Worm (Caenorhabditis elegans): ENCODE results near the gene srx-46.

srx-46 gene

ce11 chrV:9318046-9318445 is 35.0 kb upstream of the srx-46 start, which contains the start of gene kvs-3 (continued):
- TF ChIP-seq nhr-71 (tag; optimal IDR thresholded peaks at IDR 0.05) = peak; percentile 59
- TF ChIP-seq nhr-11 (tag; optimal IDR thresholded peaks at IDR 0.05) = no peak
- TF ChIP-seq C16A3.4 (tag; optimal IDR thresholded peaks at IDR 0.05) = peak; percentile 33
- TF ChIP-seq fkh-8 (tag; optimal IDR thresholded peaks at IDR 0.05) = no peak
- no peak for TF ChIP-seq lir-3 (tag; optimal IDR thresholded peaks at IDR 0.05; ENCODE audit: poor library complexity)
- TF ChIP-seq pqm-1 (tag; optimal IDR thresholded peaks at IDR 0.05) = no peak
- no peak for TF ChIP-seq lin-13 (GFP tag; optimal IDR thresholded peaks at IDR 0.05)
- peak in 1 of 2 experiments; percentile 29 for TF ChIP-seq ztf-11 (tag; optimal IDR thresholded peaks at IDR 0.05)
- no peak for TF ChIP-seq nhr-12 (tag; optimal IDR thresholded peaks at IDR 0.05)
- no peak for TF ChIP-seq fkh-10 (GFP tag; optimal IDR thresholded peaks at IDR 0.05)
- TF ChIP-seq nhr-47 (tag; optimal IDR thresholded peaks at IDR 0.05) = peak; percentile 55
- TF ChIP-seq pag-3 (tag; optimal IDR thresholded peaks at IDR 0.05; ENCODE audit: borderline replicate concordance, insufficient read depth) = no peak
- TF ChIP-seq mef-2 (tag; optimal IDR thresholded peaks at IDR 0.05) = no peak
- TF ChIP-seq zip-4 (GFP tag; optimal IDR thresholded peaks at IDR 0.05) = no peak
- TF ChIP-seq C04F5.9 (tag; optimal IDR thresholded peaks at IDR 0.05) = no peak
- TF ChIP-seq ceh-63 (GFP tag; optimal IDR thresholded peaks at IDR 0.05) = no peak
- TF ChIP-seq nhr-76 (tag; optimal IDR thresholded peaks at IDR 0.05) = peak; percentile 1
- peak in 1 of 2 experiments; percentile 63 for TF ChIP-seq lin-35 (GFP tag; optimal IDR thresholded peaks at IDR 0.05)
- peak; percentile 30 for TF ChIP-seq swsn-7 (tag; optimal IDR thresholded peaks at IDR 0.05)
- TF ChIP-seq ceh-88 (GFP tag; IDR thresholded peaks at IDR 0.05) = no peak
- peak; percentile 54 for TF ChIP-seq snu-23 (GFP tag; optimal IDR thresholded peaks at IDR 0.05)
- no peak for TF ChIP-seq snpc-4 (tag; optimal IDR thresholded peaks at IDR 0.05)
- no peak for TF ChIP-seq egl-27 (tag; optimal IDR thresholded peaks at IDR 0.05)
- no peak for TF ChIP-seq ceh-82 (tag; optimal IDR thresholded peaks at IDR 0.05)
- peak; percentile 58 for TF ChIP-seq nhr-19 (GFP tag; conservative IDR thresholded peaks at IDR 0.05)
- no peak for TF ChIP-seq unc-86 (tag; optimal IDR thresholded peaks at IDR 0.05)
- no peak for TF ChIP-seq unc-30 (tag; optimal IDR thresholded peaks at IDR 0.05)
- TF ChIP-seq nhr-77 (tag; optimal IDR thresholded peaks at IDR 0.05) = peak; percentile 8
- TF ChIP-seq zag-1 (tag; optimal IDR thresholded peaks at IDR 0.05) = no peak
- peak; percentile 47 for TF ChIP-seq elt-2 (tag; optimal IDR thresholded peaks at IDR 0.05)

DNA sequence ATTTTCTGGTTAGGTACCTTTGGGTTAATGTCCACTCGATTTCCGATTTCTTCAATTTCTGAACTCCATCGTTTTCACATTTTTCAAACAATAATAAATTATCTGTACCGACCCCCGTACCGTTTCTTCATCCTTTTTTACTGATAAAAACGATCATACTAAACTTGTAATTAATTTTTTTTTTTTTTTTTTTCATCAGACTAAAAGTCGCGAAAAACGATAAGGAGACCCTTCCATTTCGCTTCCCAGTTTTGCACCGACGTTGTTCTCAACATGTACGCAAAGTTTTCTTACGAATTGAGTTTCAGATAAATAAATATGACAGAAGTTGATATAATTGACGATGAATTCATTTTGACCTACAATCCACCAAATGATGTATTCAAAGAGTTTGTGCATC is 31.9 kb upstream of the srx-46 start, which contains the start of gene F44A2.7:
Gene F44A2.7, plus strand, starts transcription at position 301 of the 400 bp plus-strand sequence.
- TF ChIP-seq unc-30 (tag; optimal IDR thresholded peaks at IDR 0.05) (no peak), ztf-11 (tag; optimal IDR thresholded peaks at IDR 0.05) (no peak), ceh-88 (GFP tag; IDR thresholded peaks at IDR 0.05) (no peak), isw-1 (GFP tag; IDR thresholded peaks at IDR 0.05) (no peak), ama-1 (optimal IDR thresholded peaks at IDR 0.05) (no peak), Y116A8C.19 (tag; optimal IDR thresholded peaks at IDR 0.05; ENCODE audit: borderline replicate concordance) (no peak), pax-3 (tag; optimal IDR thresholded peaks at IDR 0.05) (no peak), tlp-1 (tag; optimal IDR thresholded peaks at IDR 0.05) (no peak), mdl-1 (tag; optimal IDR thresholded peaks at IDR 0.05) (no peak), grh-1 (GFP tag; IDR thresholded peaks at IDR 0.05) (no peak), pqm-1 (tag; optimal IDR thresholded peaks at IDR 0.05) (no peak)

DNA sequence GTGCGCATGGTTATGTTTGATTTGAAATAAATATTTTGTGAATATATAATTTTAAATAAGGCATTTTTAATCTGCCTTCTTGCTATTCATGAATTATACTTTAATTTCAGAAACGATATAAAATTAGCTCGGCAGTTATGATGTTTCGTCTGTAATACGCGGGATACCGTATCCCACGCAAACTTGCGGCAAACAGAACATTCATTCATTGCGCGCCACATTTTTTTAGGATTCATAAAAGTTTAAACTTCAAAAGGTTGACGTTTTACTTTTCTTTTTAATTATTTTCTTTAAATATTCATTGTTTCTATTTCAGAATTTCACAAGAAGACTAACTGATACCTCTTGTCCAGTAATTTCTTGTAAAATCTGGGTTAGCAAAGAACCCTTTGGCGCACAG is 30.2 kb upstream of the srx-46 start, which contains the start of gene tag-153:
Gene tag-153, plus strand, starts transcription at position 200 of the 400 bp plus-strand sequence.
- no peak for TF ChIP-seq xbp-1 (tag; optimal IDR thresholded peaks at IDR 0.05)
- no peak for TF ChIP-seq pag-3 (tag; optimal IDR thresholded peaks at IDR 0.05; ENCODE audit: borderline replicate concordance, insufficient read depth)
- no peak for TF ChIP-seq ceh-8 (GFP tag; optimal IDR thresholded peaks at IDR 0.05)
- TF ChIP-seq efl-3 (GFP tag; optimal IDR thresholded peaks at IDR 0.05) = no peak
- TF ChIP-seq ceh-63 (GFP tag; optimal IDR thresholded peaks at IDR 0.05) = no peak
- TF ChIP-seq dsc-1 (tag; optimal IDR thresholded peaks at IDR 0.05) = no peak
- no peak for TF ChIP-seq hlh-17 (GFP tag; optimal IDR thresholded peaks at IDR 0.05; ENCODE audit: borderline replicate concordance)
- no peak for TF ChIP-seq egl-13 (tag; optimal IDR thresholded peaks at IDR 0.05)
- TF ChIP-seq ces-1 (GFP tag; optimal IDR thresholded peaks at IDR 0.05) = no peak
- no peak for TF ChIP-seq zag-1 (tag; optimal IDR thresholded peaks at IDR 0.05)
- TF ChIP-seq sox-4 (tag; optimal IDR thresholded peaks at IDR 0.05) = no peak
- no peak for TF ChIP-seq hlh-4 (tag; optimal IDR thresholded peaks at IDR 0.05)
- TF ChIP-seq pqm-1 (tag; optimal IDR thresholded peaks at IDR 0.05) = no peak
- no peak for TF ChIP-seq nhr-77 (tag; optimal IDR thresholded peaks at IDR 0.05)
- TF ChIP-seq mef-2 (tag; optimal IDR thresholded peaks at IDR 0.05) = no peak
- TF ChIP-seq lsy-2 (tag; optimal IDR thresholded peaks at IDR 0.05) = no peak
